Worm (Caenorhabditis elegans) whole organism, L2 larva: ENCODE data around the gene K09E3.7.

Experiments used
- F13H6.1 ChIP-seq: sonication (generic microtip); optimal IDR thresholded peaks from 2 replicates; lab custom pipeline; 2016; ENCODE audit warnings: missing genetic modification characterization, missing compliant biosample characterization
- R02D3.7 ChIP-seq: fragments of 150-350 bp; optimal IDR thresholded peaks from 2 replicates; lab custom pipeline; 2014; ENCODE audit warnings: missing biosample characterization, missing genetic modification characterization
- Y55F3AM.14 ChIP-seq: fragments of 200-800 bp; sonication (Bioruptor generic); optimal IDR thresholded peaks from 2 replicates; lab custom pipeline; 2018; ENCODE audit warnings: mild to moderate bottlenecking, missing genetic modification characterization, missing compliant biosample characterization
- ZK546.5 ChIP-seq: sonication (generic microtip); optimal IDR thresholded peaks from 2 replicates; lab custom pipeline; 2017; ENCODE audit warnings: missing biosample characterization, missing genetic modification characterization
- alr-1 ChIP-seq: fragments of 150-350 bp; optimal IDR thresholded peaks from 2 replicates; lab custom pipeline; 2014; ENCODE audit warnings: missing biosample characterization, missing genetic modification characterization
- aly-2 ChIP-seq: fragments of 150-350 bp; optimal IDR thresholded peaks from 2 replicates; lab custom pipeline; 2014; ENCODE audit warnings: missing biosample characterization, missing genetic modification characterization
- ama-1 ChIP-seq: fragments of 150-350 bp; optimal IDR thresholded peaks from 2 replicates; lab custom pipeline; 2018; ENCODE audit warnings: inconsistent platforms
- blmp-1 ChIP-seq: sonication (generic microtip); optimal IDR thresholded peaks from 2 replicates; lab custom pipeline; 2017; ENCODE audit warnings: missing genetic modification characterization, mild to moderate bottlenecking, missing compliant biosample characterization, antibody characterized with exemption, moderate library complexity; ENCODE audit not compliant: insufficient read depth
- ceh-16 ChIP-seq: fragments of 150-350 bp; optimal IDR thresholded peaks from 2 replicates; lab custom pipeline; 2014; ENCODE audit warnings: missing biosample characterization, missing genetic modification characterization
- ceh-82 ChIP-seq: fragments of 150-350 bp; optimal IDR thresholded peaks from 2 replicates; lab custom pipeline; 2014; ENCODE audit warnings: missing biosample characterization, missing genetic modification characterization
- crh-2 ChIP-seq: sonication (generic microtip); optimal IDR thresholded peaks from 2 replicates; lab custom pipeline; 2017; ENCODE audit warnings: missing biosample characterization, missing genetic modification characterization
- egl-27 ChIP-seq: sonication (generic microtip); optimal IDR thresholded peaks from 3 replicates; lab custom pipeline; 2017; ENCODE audit warnings: missing biosample characterization, missing genetic modification reagents, missing genetic modification characterization
- elt-1 ChIP-seq: fragments of 150-350 bp; optimal IDR thresholded peaks from 2 replicates; lab custom pipeline; 2014; ENCODE audit warnings: missing biosample characterization, missing genetic modification characterization
- fos-1 ChIP-seq: fragments of 150-350 bp; optimal IDR thresholded peaks from 2 replicates; lab custom pipeline; 2014; ENCODE audit warnings: missing biosample characterization, missing genetic modification characterization
- gmeb-1 ChIP-seq: fragments of 150-350 bp; optimal IDR thresholded peaks from 2 replicates; lab custom pipeline; 2014; ENCODE audit warnings: missing biosample characterization, missing genetic modification characterization
- lin-13 ChIP-seq: fragments of 150-350 bp; optimal IDR thresholded peaks from 2 replicates; lab custom pipeline; 2014; ENCODE audit warnings: missing biosample characterization, missing genetic modification reagents, missing genetic modification characterization
- lin-39 ChIP-seq: fragments of 150-350 bp; optimal IDR thresholded peaks from 2 replicates; lab custom pipeline; 2014; ENCODE audit warnings: missing biosample characterization, missing genetic modification reagents, missing genetic modification characterization
- lsy-2 ChIP-seq, 2 experiments: fragments of 150-350 bp in 1 of 2; sonication (generic microtip) in 1 of 2; optimal IDR thresholded peaks; 2 replicates each; lab custom pipeline; 2014 to 2017; ENCODE audit warnings: missing biosample characterization in 2 of 2, missing genetic modification characterization in 2 of 2
- mab-5 ChIP-seq: fragments of 150-350 bp; optimal IDR thresholded peaks from 2 replicates; lab custom pipeline; 2014; ENCODE audit warnings: missing biosample characterization, missing genetic modification characterization
- mbf-1 ChIP-seq: sonication (generic microtip); optimal IDR thresholded peaks from 2 replicates; lab custom pipeline; 2017; ENCODE audit warnings: missing biosample characterization, missing genetic modification characterization
- mdl-1 ChIP-seq, 2 experiments: fragments of 150-350 bp in 1 of 2; sonication (generic microtip) in 1 of 2; optimal IDR thresholded peaks; 2 replicates each; lab custom pipeline; 2017; ENCODE audit warnings: missing biosample characterization in 2 of 2, missing genetic modification characterization in 2 of 2
- nhr-11 ChIP-seq: fragments of 150-350 bp; optimal IDR thresholded peaks from 2 replicates; lab custom pipeline; 2014; ENCODE audit warnings: missing biosample characterization, missing genetic modification characterization
- nhr-12 ChIP-seq: fragments of 150-350 bp; optimal IDR thresholded peaks from 2 replicates; lab custom pipeline; 2014; ENCODE audit warnings: missing biosample characterization, missing genetic modification characterization
- nhr-129 ChIP-seq: fragments of 150-350 bp; optimal IDR thresholded peaks from 2 replicates; lab custom pipeline; 2014; ENCODE audit warnings: missing biosample characterization, missing genetic modification characterization
- nhr-21 ChIP-seq: fragments of 150-350 bp; optimal IDR thresholded peaks from 2 replicates; lab custom pipeline; 2014; ENCODE audit warnings: missing biosample characterization, missing genetic modification characterization
- nhr-23 ChIP-seq: fragments of 150-350 bp; optimal IDR thresholded peaks from 2 replicates; lab custom pipeline; 2014; ENCODE audit warnings: missing biosample characterization, missing genetic modification reagents, missing genetic modification characterization
- nhr-237 ChIP-seq: fragments of 150-350 bp; optimal IDR thresholded peaks from 2 replicates; lab custom pipeline; 2014; ENCODE audit warnings: missing biosample characterization, missing genetic modification characterization
- nhr-25 ChIP-seq: fragments of 150-350 bp; sonication (generic microtip); optimal IDR thresholded peaks from 3 replicates; lab custom pipeline; 2014; ENCODE audit warnings: missing biosample characterization, missing genetic modification characterization
- nhr-6 ChIP-seq: fragments of 150-350 bp; optimal IDR thresholded peaks from 2 replicates; lab custom pipeline; 2014; ENCODE audit warnings: missing biosample characterization, missing genetic modification characterization
- nhr-77 ChIP-seq: fragments of 150-350 bp; optimal IDR thresholded peaks from 2 replicates; lab custom pipeline; 2014; ENCODE audit warnings: missing biosample characterization, missing genetic modification characterization
- peb-1 ChIP-seq: fragments of 150-350 bp; optimal IDR thresholded peaks from 2 replicates; lab custom pipeline; 2014; ENCODE audit warnings: missing biosample characterization, missing genetic modification characterization
- sem-4 ChIP-seq: fragments of 150-350 bp; optimal IDR thresholded peaks from 2 replicates; lab custom pipeline; 2014; ENCODE audit warnings: missing biosample characterization, missing genetic modification reagents, missing genetic modification characterization
- skn-1 ChIP-seq: sonication (generic microtip); optimal IDR thresholded peaks from 2 replicates; lab custom pipeline; 2017; ENCODE audit warnings: missing biosample characterization, missing genetic modification characterization
- sma-3 ChIP-seq: sonication (generic microtip); optimal IDR thresholded peaks from 2 replicates; lab custom pipeline; 2016; ENCODE audit warnings: missing genetic modification reagents, missing genetic modification characterization, missing compliant biosample characterization
- sma-9 ChIP-seq, 2 experiments: fragments of 150-350 bp in 1 of 2; sonication (generic microtip) in 1 of 2; optimal IDR thresholded peaks; 2 replicates each; lab custom pipeline; 2014 to 2016; ENCODE audit warnings: missing genetic modification characterization in 2 of 2, mild to moderate bottlenecking in 1 of 2, missing biosample characterization in 1 of 2, missing compliant biosample characterization in 1 of 2, missing genetic modification reagents in 1 of 2, moderate library complexity in 1 of 2
- snpc-4 ChIP-seq: fragments of 150-350 bp; optimal IDR thresholded peaks from 2 replicates; lab custom pipeline; 2014; ENCODE audit warnings: missing biosample characterization, missing genetic modification characterization
- unc-55 ChIP-seq: fragments of 150-350 bp; sonication (generic microtip); optimal IDR thresholded peaks from 3 replicates; lab custom pipeline; 2014; ENCODE audit warnings: missing biosample characterization, missing genetic modification reagents, missing genetic modification characterization
- unc-62 ChIP-seq: fragments of 150-350 bp; optimal IDR thresholded peaks from 2 replicates; lab custom pipeline; 2014; ENCODE audit warnings: missing biosample characterization, missing genetic modification reagents, missing genetic modification characterization
- zag-1 ChIP-seq: fragments of 150-350 bp; optimal IDR thresholded peaks from 2 replicates; lab custom pipeline; 2014; ENCODE audit warnings: missing biosample characterization, missing genetic modification characterization
- ztf-1 ChIP-seq: fragments of 200-800 bp; sonication (Bioruptor generic); conservative IDR thresholded peaks from 2 replicates; pipeline ENCODE4 v1.3.6; 2022; ENCODE audit warnings: missing genetic modification characterization, missing compliant biosample characterization
- ztf-11 ChIP-seq: sonication (generic microtip); optimal IDR thresholded peaks from 2 replicates; lab custom pipeline; 2017; ENCODE audit warnings: missing biosample characterization, missing genetic modification characterization
- ztf-4 ChIP-seq: fragments of 150-350 bp; optimal IDR thresholded peaks from 2 replicates; lab custom pipeline; 2014; ENCODE audit warnings: missing biosample characterization, missing genetic modification characterization

The K09E3.7 gene

ce11 chrX:17151160-17151711 lies 16.9 kb upstream of the K09E3.7 start, which contains the start of gene mdt-1.2 (continued):
- TF ChIP-seq sem-4 (tag; lab: Kevin White, UChicago) (peak; percentile 47), ceh-16 (tag; lab: Kevin White, UChicago) (no peak), nhr-21 (tag; lab: Kevin White, UChicago) (peak; percentile 67), aly-2 (tag; lab: Kevin White, UChicago) (no peak), lin-39 (no peak), ceh-82 (tag; lab: Kevin White, UChicago) (no peak), egl-27 (peak; percentile 85)

- TF ChIP-seq ztf-1 (GFP tag; lab: Robert Waterston, UW) (no peak), lin-39 (no peak), nhr-25 (tag; lab: Kevin White, UChicago) (no peak), nhr-129 (tag; lab: Kevin White, UChicago) (no peak), mbf-1 (no peak), nhr-237 (no peak), R02D3.7 (tag; lab: Kevin White, UChicago) (no peak), nhr-11 (tag; lab: Kevin White, UChicago) (no peak), ztf-11 (tag; lab: Kevin White, UChicago) (no peak), lin-13 (GFP tag; lab: Kevin White, UChicago) (no peak)
Observed at ce11 chrX:17149877-17150490, 15.7 kb upstream of the K09E3.7 start, which contains the start of gene T23C6.4. T23C6.4 (minus strand) TSS chrX:17149927.

- TF ChIP-seq Y55F3AM.14 (GFP tag; lab: Kevin White, UChicago) (no peak), F13H6.1 (peak; percentile 25), zag-1 (tag; lab: Kevin White, UChicago) (no peak), peb-1 (tag; lab: Kevin White, UChicago) (no peak), sma-9 (GFP tag; optimal IDR thresholded peaks at IDR 0.05; lab: Kevin White, UChicago) (peak; percentile 13), sma-9 (tag; optimal IDR thresholded peaks at IDR 0.05; lab: Kevin White, UChicago) (no peak), elt-1 (tag; lab: Kevin White, UChicago) (no peak), ama-1 (lab: Kevin White, UChicago) (no peak), mdl-1 (tag; optimal IDR thresholded peaks at IDR 0.05; lab: Kevin White, UChicago) (no peak), aly-2 (tag; lab: Kevin White, UChicago) (no peak), sem-4 (tag; lab: Kevin White, UChicago) (no peak), alr-1 (tag; lab: Kevin White, UChicago) (no peak), nhr-23 (tag; lab: Kevin White, UChicago) (no peak), skn-1 (no peak), nhr-21 (tag; lab: Kevin White, UChicago) (no peak), unc-62 (GFP tag; lab: Kevin White, UChicago) (no peak), R02D3.7 (tag; lab: Kevin White, UChicago) (no peak), nhr-12 (tag; lab: Kevin White, UChicago) (no peak), crh-2 (tag; lab: Kevin White, UChicago) (peak; percentile 10), egl-27 (no peak), ceh-16 (tag; lab: Kevin White, UChicago) (no peak), ceh-82 (tag; lab: Kevin White, UChicago) (no peak), blmp-1 (tag; lab: Kevin White, UChicago) (no peak), lsy-2 (tag; optimal IDR thresholded peaks at IDR 0.05; lab: Kevin White, UChicago) (no peak), unc-55 (GFP tag; lab: Kevin White, UChicago) (no peak), fos-1 (tag; lab: Kevin White, UChicago) (peak; percentile 77), nhr-6 (tag; lab: Kevin White, UChicago) (no peak)
- TF ChIP-seq, all 48 proteins: peak for 4
Observed at ce11 chrX:17146545-17146944, 12.2 kb upstream of the K09E3.7 start.

ce11 chrX:17140447-17140846 lies 6.1 kb upstream of the K09E3.7 start:
- TF ChIP-seq unc-62 (GFP tag; lab: Kevin White, UChicago) (no peak), gmeb-1 (tag; lab: Kevin White, UChicago) (no peak), nhr-12 (tag; lab: Kevin White, UChicago) (no peak), nhr-77 (no peak), zag-1 (tag; lab: Kevin White, UChicago) (no peak), nhr-129 (tag; lab: Kevin White, UChicago) (no peak), ztf-4 (no peak), sma-3 (GFP tag; lab: Kevin White, UChicago) (peak; percentile 23), crh-2 (tag; lab: Kevin White, UChicago) (peak; percentile 16), lsy-2 (tag; optimal IDR thresholded peaks at IDR 0.05; lab: Kevin White, UChicago) (peak in 1 of 2 experiments; percentile 9), mdl-1 (tag; optimal IDR thresholded peaks at IDR 0.05; lab: Kevin White, UChicago) (no peak), blmp-1 (tag; lab: Kevin White, UChicago) (no peak), snpc-4 (tag; lab: Kevin White, UChicago) (no peak), sma-9 (GFP tag; optimal IDR thresholded peaks at IDR 0.05; lab: Kevin White, UChicago) (peak; percentile 27), sma-9 (tag; optimal IDR thresholded peaks at IDR 0.05; lab: Kevin White, UChicago) (no peak), nhr-11 (tag; lab: Kevin White, UChicago) (no peak), ZK546.5 (tag; lab: Kevin White, UChicago) (no peak), mbf-1 (no peak), ama-1 (lab: Kevin White, UChicago) (no peak), nhr-23 (tag; lab: Kevin White, UChicago) (no peak), nhr-6 (tag; lab: Kevin White, UChicago) (no peak), ceh-16 (tag; lab: Kevin White, UChicago) (no peak), ztf-11 (tag; lab: Kevin White, UChicago) (no peak), skn-1 (no peak), mab-5 (tag; lab: Kevin White, UChicago) (no peak), aly-2 (tag; lab: Kevin White, UChicago) (no peak), nhr-25 (tag; lab: Kevin White, UChicago) (no peak), lin-13 (GFP tag; lab: Kevin White, UChicago) (no peak), fos-1 (tag; lab: Kevin White, UChicago) (peak; percentile 47)
